Worm (Caenorhabditis elegans) whole organism, midembryonic: Measurements from ENCODE around the gene klp-18.

ENCODE experiments used
- cog-1 ChIP-seq: sonication (generic microtip); optimal IDR thresholded peaks from 2 replicates; lab custom pipeline; 2016; ENCODE audit warnings: missing genetic modification characterization, missing compliant biosample characterization
- med-1 ChIP-seq: sonication (generic microtip); optimal IDR thresholded peaks from 2 replicates; lab custom pipeline; 2017; ENCODE audit warnings: missing genetic modification characterization, mild to moderate bottlenecking, missing compliant biosample characterization, antibody characterized with exemption, missing genetic modification reagents; ENCODE audit not compliant: insufficient read depth
- ref-1 ChIP-seq: fragments of 200-800 bp; sonication (Bioruptor generic); conservative IDR thresholded peaks from 2 replicates; pipeline ENCODE4 v1.3.6; 2022; ENCODE audit warnings: missing genetic modification reagents, missing genetic modification characterization, missing compliant biosample characterization
- tab-1 ChIP-seq: fragments of 200-800 bp; sonication (Bioruptor generic); IDR thresholded peaks from 2 replicates; pipeline ENCODE4 v1.3.6; 2022; ENCODE audit warnings: missing genetic modification characterization, missing compliant biosample characterization
- ztf-23 ChIP-seq: fragments of 200-800 bp; sonication (Bioruptor generic); IDR thresholded peaks from 2 replicates; pipeline ENCODE4 v1.3.6; 2022; ENCODE audit warnings: missing genetic modification reagents, missing genetic modification characterization, missing compliant biosample characterization
- ztf-29 ChIP-seq: fragments of 200-800 bp; sonication (Bioruptor generic); IDR thresholded peaks from 2 replicates; pipeline ENCODE4 v1.3.6; 2022; ENCODE audit warnings: missing genetic modification reagents, missing genetic modification characterization, missing compliant biosample characterization

ce11 chrIV:7010835-7011234 is 29.2 kb upstream of the klp-18 start, which contains the start of gene C25A8.1:
- no peak for TF ChIP-seq med-1 (GFP tag; lab: Kevin White, UChicago)
- no peak for TF ChIP-seq ztf-23 (GFP tag; lab: Robert Waterston, UW)
- no peak for TF ChIP-seq tab-1
- no peak for TF ChIP-seq ref-1
- TF ChIP-seq cog-1 (tag; lab: Kevin White, UChicago): no peak
- TF ChIP-seq ztf-29 (GFP tag; lab: Robert Waterston, UW): no peak
